Worm (Caenorhabditis elegans) whole organism, L1 larva: Measurements from ENCODE around the gene C25D7.9.

Experiments used
- C16A3.4 ChIP-seq: fragments of 150-350 bp; optimal IDR thresholded peaks from 2 replicates; lab custom pipeline; 2014; ENCODE audit warnings: missing biosample characterization, missing genetic modification characterization
- Y116A8C.19 ChIP-seq: sonication (generic microtip); optimal IDR thresholded peaks from 2 replicates; lab custom pipeline; 2016; ENCODE audit warnings: missing compliant biosample characterization, missing genetic modification characterization, borderline replicate concordance
- aha-1 ChIP-seq: fragments of 150-350 bp; optimal IDR thresholded peaks from 2 replicates; lab custom pipeline; 2014; ENCODE audit warnings: missing biosample characterization, missing genetic modification characterization
- aly-2 ChIP-seq: fragments of 150-350 bp; optimal IDR thresholded peaks from 2 replicates; lab custom pipeline; 2014; ENCODE audit warnings: missing biosample characterization, missing genetic modification characterization
- ceh-82 ChIP-seq, 3 experiments: fragments of 150-350 bp in 1 of 3; sonication (generic microtip) in 2 of 3; optimal IDR thresholded peaks; 2 replicates each; lab custom pipeline; 2014 to 2017; ENCODE audit warnings: missing biosample characterization in 3 of 3, missing genetic modification characterization in 3 of 3
- dpl-1 ChIP-seq, 3 experiments: fragments of 150-350 bp in 2 of 3; sonication (generic microtip) in 1 of 3; optimal IDR thresholded peaks; 2 replicates each; lab custom pipeline; 2014 to 2017; ENCODE audit warnings: missing biosample characterization in 3 of 3, missing genetic modification characterization in 3 of 3, missing genetic modification reagents in 3 of 3
- dsc-1 ChIP-seq: sonication (generic microtip); optimal IDR thresholded peaks from 2 replicates; lab custom pipeline; 2016; ENCODE audit warnings: mild to moderate bottlenecking, missing genetic modification characterization, missing compliant biosample characterization
- efl-1 ChIP-seq, 4 experiments: fragments of 150-350 bp; optimal IDR thresholded peaks in 3 of 4; peaks in 1 of 4; 1 replicate in 1 of 4; 2 replicates in 3 of 4; lab custom pipeline; 2014; ENCODE audit warnings: missing biosample characterization in 2 of 4, missing genetic modification characterization in 2 of 4, missing genetic modification reagents in 2 of 4
- egl-13 ChIP-seq: sonication (generic microtip); optimal IDR thresholded peaks from 2 replicates; lab custom pipeline; 2016; ENCODE audit warnings: missing genotype, missing genetic modification reagents, missing genetic modification characterization, missing compliant biosample characterization
- egl-27 ChIP-seq, 2 experiments: fragments of 150-350 bp in 1 of 2; sonication (generic microtip); optimal IDR thresholded peaks; 3 replicates each; lab custom pipeline; 2017 to 2018; ENCODE audit warnings: missing biosample characterization in 2 of 2, missing genetic modification characterization in 2 of 2, missing genetic modification reagents in 2 of 2
- fkh-10 ChIP-seq: sonication (generic microtip); optimal IDR thresholded peaks from 2 replicates; lab custom pipeline; 2017; ENCODE audit warnings: missing biosample characterization, missing genetic modification reagents, missing genetic modification characterization
- fkh-8 ChIP-seq: sonication (generic microtip); optimal IDR thresholded peaks from 2 replicates; lab custom pipeline; 2016; ENCODE audit warnings: mild to moderate bottlenecking, missing genetic modification characterization, missing compliant biosample characterization
- fos-1 ChIP-seq: fragments of 150-350 bp; optimal IDR thresholded peaks from 2 replicates; lab custom pipeline; 2014; ENCODE audit warnings: missing biosample characterization, missing genetic modification characterization
- grh-1 ChIP-seq: fragments of 200-800 bp; sonication (Bioruptor generic); IDR thresholded peaks from 2 replicates; pipeline ENCODE4 v1.3.6; 2022; ENCODE audit warnings: missing genetic modification reagents, missing genetic modification characterization, missing compliant biosample characterization
- irx-1 ChIP-seq: sonication (generic microtip); optimal IDR thresholded peaks from 2 replicates; lab custom pipeline; 2016; ENCODE audit warnings: missing genetic modification characterization, missing compliant biosample characterization
- isw-1 ChIP-seq: fragments of 200-800 bp; sonication (Bioruptor generic); IDR thresholded peaks from 2 replicates; pipeline ENCODE4 v1.3.6; 2022; ENCODE audit warnings: missing genetic modification characterization, missing compliant biosample characterization
- lin-13 ChIP-seq: fragments of 150-350 bp; optimal IDR thresholded peaks from 2 replicates; lab custom pipeline; 2014; ENCODE audit warnings: missing biosample characterization, missing genetic modification reagents, missing genetic modification characterization
- lin-14 ChIP-seq: fragments of 200-800 bp; sonication (Bioruptor generic); optimal IDR thresholded peaks from 2 replicates; lab custom pipeline; 2018; ENCODE audit warnings: mild to moderate bottlenecking, missing genetic modification characterization, moderate library complexity, missing compliant biosample characterization
- lin-15B ChIP-seq: fragments of 150-350 bp; sonication (generic microtip); optimal IDR thresholded peaks from 3 replicates; lab custom pipeline; 2014; ENCODE audit warnings: missing biosample characterization, missing genetic modification characterization
- lin-35 ChIP-seq, 2 experiments: fragments of 150-350 bp; optimal IDR thresholded peaks; 2 replicates each; lab custom pipeline; 2014; ENCODE audit warnings: missing biosample characterization in 2 of 2, missing genetic modification characterization in 2 of 2, missing genetic modification reagents in 2 of 2
- lin-39 ChIP-seq: fragments of 150-350 bp; optimal IDR thresholded peaks from 2 replicates; lab custom pipeline; 2014; ENCODE audit warnings: missing biosample characterization, missing genetic modification reagents, missing genetic modification characterization
- lsy-2 ChIP-seq, 2 experiments: fragments of 150-350 bp; optimal IDR thresholded peaks; 2 replicates each; lab custom pipeline; 2014; ENCODE audit warnings: missing biosample characterization in 2 of 2, missing genetic modification characterization in 2 of 2
- mdl-1 ChIP-seq, 2 experiments: fragments of 150-350 bp; optimal IDR thresholded peaks; 2 replicates each; lab custom pipeline; 2014 to 2017; ENCODE audit warnings: missing biosample characterization in 2 of 2, missing genetic modification characterization in 2 of 2, inconsistent platforms in 1 of 2
- mep-1 ChIP-seq: fragments of 150-350 bp; optimal IDR thresholded peaks from 2 replicates; lab custom pipeline; 2014; ENCODE audit warnings: missing biosample characterization, missing genetic modification characterization
- nhr-11 ChIP-seq: fragments of 150-350 bp; optimal IDR thresholded peaks from 2 replicates; lab custom pipeline; 2014; ENCODE audit warnings: missing biosample characterization, missing genetic modification characterization
- nhr-12 ChIP-seq: sonication (generic microtip); optimal IDR thresholded peaks from 2 replicates; lab custom pipeline; 2017; ENCODE audit warnings: missing biosample characterization, missing genetic modification characterization
- nhr-19 ChIP-seq: fragments of 200-800 bp; sonication (Bioruptor generic); conservative IDR thresholded peaks from 2 replicates; pipeline ENCODE4 v1.3.6; 2022; ENCODE audit warnings: missing genetic modification characterization, missing compliant biosample characterization
- nhr-20 ChIP-seq: sonication (generic microtip); optimal IDR thresholded peaks from 2 replicates; lab custom pipeline; 2016; ENCODE audit warnings: mild to moderate bottlenecking, missing genetic modification characterization, missing compliant biosample characterization
- nhr-237 ChIP-seq: fragments of 150-350 bp; optimal IDR thresholded peaks from 2 replicates; lab custom pipeline; 2014; ENCODE audit warnings: missing biosample characterization, missing genetic modification characterization
- nhr-47 ChIP-seq: sonication (generic microtip); optimal IDR thresholded peaks from 2 replicates; lab custom pipeline; 2016; ENCODE audit warnings: mild to moderate bottlenecking, missing genetic modification characterization, moderate library complexity, missing compliant biosample characterization
- nhr-71 ChIP-seq: sonication (generic microtip); optimal IDR thresholded peaks from 2 replicates; lab custom pipeline; 2016; ENCODE audit warnings: mild to moderate bottlenecking, missing genetic modification characterization, moderate library complexity, missing compliant biosample characterization
- nhr-85 ChIP-seq: sonication (generic microtip); peaks from one replicate; lab custom pipeline; 2016; ENCODE audit warnings: missing genetic modification characterization, inconsistent platforms, missing compliant biosample characterization
- nhr-90 ChIP-seq: sonication (generic microtip); optimal IDR thresholded peaks from 2 replicates; lab custom pipeline; 2016; ENCODE audit warnings: mild to moderate bottlenecking, missing genetic modification characterization, missing compliant biosample characterization; ENCODE audit not compliant: poor library complexity
- pag-3 ChIP-seq: sonication (generic microtip); optimal IDR thresholded peaks from 2 replicates; lab custom pipeline; 2017; ENCODE audit warnings: missing genetic modification characterization, mild to moderate bottlenecking, missing compliant biosample characterization, antibody characterized with exemption, borderline replicate concordance; ENCODE audit not compliant: insufficient read depth
- pax-3 ChIP-seq: fragments of 200-800 bp; sonication (Bioruptor generic); optimal IDR thresholded peaks from 2 replicates; lab custom pipeline; 2018; ENCODE audit warnings: mild to moderate bottlenecking, missing genetic modification characterization, moderate library complexity, missing compliant biosample characterization
- rnt-1 ChIP-seq: sonication (generic microtip); optimal IDR thresholded peaks from 2 replicates; lab custom pipeline; 2016; ENCODE audit warnings: mild to moderate bottlenecking, missing genetic modification characterization, moderate library complexity, missing compliant biosample characterization
- skn-1 ChIP-seq: fragments of 150-350 bp; optimal IDR thresholded peaks from 2 replicates; lab custom pipeline; 2014; ENCODE audit warnings: missing biosample characterization, missing genetic modification characterization
- snpc-4 ChIP-seq: fragments of 150-350 bp; optimal IDR thresholded peaks from 2 replicates; lab custom pipeline; 2014; ENCODE audit warnings: missing biosample characterization, missing genetic modification characterization
- snu-23 ChIP-seq: sonication (generic microtip); optimal IDR thresholded peaks from 2 replicates; lab custom pipeline; 2016; ENCODE audit warnings: missing genetic modification characterization, missing compliant biosample characterization
- swsn-7 ChIP-seq: sonication (generic microtip); optimal IDR thresholded peaks from 2 replicates; lab custom pipeline; 2016; ENCODE audit warnings: missing genetic modification characterization, missing compliant biosample characterization
- tbx-2 ChIP-seq: sonication (generic microtip); optimal IDR thresholded peaks from 2 replicates; lab custom pipeline; 2016; ENCODE audit warnings: missing genetic modification characterization, missing compliant biosample characterization
- tlp-1 ChIP-seq: fragments of 150-350 bp; optimal IDR thresholded peaks from 2 replicates; lab custom pipeline; 2014; ENCODE audit warnings: missing biosample characterization, missing genetic modification characterization
- unc-130 ChIP-seq: fragments of 150-350 bp; optimal IDR thresholded peaks from 2 replicates; lab custom pipeline; 2017; ENCODE audit warnings: missing biosample characterization, missing genetic modification characterization, inconsistent platforms
- unc-30 ChIP-seq: sonication (generic microtip); optimal IDR thresholded peaks from 2 replicates; lab custom pipeline; 2017; ENCODE audit warnings: missing biosample characterization, missing genetic modification characterization
- unc-62 ChIP-seq: fragments of 150-350 bp; optimal IDR thresholded peaks from 2 replicates; lab custom pipeline; 2014; ENCODE audit warnings: missing biosample characterization, missing genetic modification reagents, missing genetic modification characterization
- unc-86 ChIP-seq: sonication (generic microtip); optimal IDR thresholded peaks from 2 replicates; lab custom pipeline; 2016; ENCODE audit warnings: missing genetic modification characterization, missing compliant biosample characterization
- unc-98 ChIP-seq: fragments of 200-800 bp; sonication (Bioruptor generic); IDR thresholded peaks from 2 replicates; pipeline ENCODE4 v1.3.6; 2022; ENCODE audit warnings: missing genetic modification characterization, missing compliant biosample characterization
- xbp-1 ChIP-seq: sonication (generic microtip); optimal IDR thresholded peaks from 2 replicates; lab custom pipeline; 2016; ENCODE audit warnings: missing genetic modification characterization, missing compliant biosample characterization
- ztf-11 ChIP-seq, 2 experiments: sonication (generic microtip); optimal IDR thresholded peaks; 2 replicates each; lab custom pipeline; 2016 to 2017; ENCODE audit warnings: missing genetic modification characterization in 2 of 2, missing biosample characterization in 1 of 2, missing compliant biosample characterization in 1 of 2

The C25D7.9 gene

DNA sequence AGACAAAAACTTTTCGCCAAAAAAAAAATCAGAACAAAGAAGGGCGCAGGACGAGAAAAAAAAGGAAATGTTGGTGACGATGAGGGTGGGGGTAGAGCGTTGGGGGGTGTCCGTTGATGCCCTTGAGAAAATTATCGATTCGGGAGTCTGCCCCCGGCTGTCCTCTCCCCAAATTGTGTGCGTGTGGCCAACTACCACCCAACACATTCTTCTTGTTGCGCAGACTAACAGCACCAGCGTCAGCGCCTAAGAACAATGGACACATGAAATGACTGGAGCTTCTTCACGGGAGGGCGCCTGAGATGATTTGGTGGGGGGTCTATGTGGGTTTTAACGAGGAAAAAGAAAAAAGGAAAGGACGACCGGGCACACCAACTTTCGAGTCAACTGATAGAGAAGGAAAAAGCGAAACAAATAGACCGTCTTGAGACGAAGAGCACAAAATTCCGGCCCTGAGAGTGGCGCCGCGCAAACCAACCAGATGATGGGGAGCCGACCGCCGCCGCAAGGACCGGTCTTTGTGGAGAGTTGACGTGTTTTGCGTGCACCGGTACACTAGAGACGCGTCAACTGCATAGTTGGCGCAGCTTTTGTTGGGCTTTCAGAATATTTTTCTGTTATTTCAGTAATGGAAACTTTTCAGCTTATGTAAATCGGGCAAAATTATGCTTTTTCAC is at the start of gene C25D7.9:
TSS of gene C25D7.9 (plus strand) at position 68 of the 677 bp plus-strand sequence.
- TF ChIP-seq lsy-2 (tag; optimal IDR thresholded peaks at IDR 0.05; lab: Kevin White, UChicago): peak; percentile 31 to 62
- peak; percentile 34 to 53 for TF ChIP-seq efl-1 (optimal IDR thresholded peaks at IDR 0.05; lab: Kevin White, UChicago)
- peak; percentile 37 to 89 for TF ChIP-seq efl-1 (GFP tag; optimal IDR thresholded peaks at IDR 0.05 in 1 of 2; lab: Kevin White, UChicago)
- peak; percentile 48 for TF ChIP-seq nhr-71 (tag; lab: Kevin White, UChicago)
- TF ChIP-seq mep-1 (tag; lab: Kevin White, UChicago): peak; percentile 18
- peak; percentile 19 for TF ChIP-seq swsn-7 (tag; lab: Kevin White, UChicago)
- peak; percentile 24; the same call in 1 of the 2 replicates for TF ChIP-seq nhr-19
- TF ChIP-seq skn-1 (tag; lab: Kevin White, UChicago): peak; percentile 17
- TF ChIP-seq grh-1 (GFP tag; lab: Robert Waterston, UW): peak; percentile 51
- TF ChIP-seq lin-13 (GFP tag; lab: Kevin White, UChicago): peak; percentile 32
- peak; percentile 28 for TF ChIP-seq xbp-1 (tag; lab: Kevin White, UChicago)
- peak; percentile 72 for TF ChIP-seq rnt-1 (tag; lab: Kevin White, UChicago)
- no peak for TF ChIP-seq unc-98 (GFP tag; lab: Robert Waterston, UW)
- TF ChIP-seq egl-27 (tag; optimal IDR thresholded peaks at IDR 0.05; lab: Kevin White, UChicago): no peak
- TF ChIP-seq pax-3: peak; percentile 9
- no peak for TF ChIP-seq unc-62 (GFP tag; lab: Kevin White, UChicago)
- peak; percentile 15 for TF ChIP-seq tbx-2 (tag; lab: Kevin White, UChicago)
- no peak for TF ChIP-seq nhr-12 (tag; lab: Kevin White, UChicago)
- peak; percentile 4 for TF ChIP-seq unc-86
- peak; percentile 47 to 53 for TF ChIP-seq lin-35 (GFP tag; optimal IDR thresholded peaks at IDR 0.05; lab: Kevin White, UChicago)
- TF ChIP-seq ceh-82 (tag; optimal IDR thresholded peaks at IDR 0.05; lab: Kevin White, UChicago): peak in 1 of 3 experiments; percentile 32
- TF ChIP-seq pag-3 (tag; lab: Kevin White, UChicago): no peak
- TF ChIP-seq unc-30: no peak
- peak; percentile 70 for TF ChIP-seq nhr-85 (tag; lab: Kevin White, UChicago)
- peak; percentile 25 for TF ChIP-seq C16A3.4
- TF ChIP-seq nhr-47 (tag; lab: Kevin White, UChicago): no peak
- TF ChIP-seq isw-1: 0 out of 2 replicates have a peak, but pooled peaks have one; percentile 2
- TF ChIP-seq lin-15B (tag; lab: Kevin White, UChicago): no peak
- TF ChIP-seq nhr-20 (tag; lab: Kevin White, UChicago): peak; percentile 31
- peak; percentile 17 to 52 (median 45) for TF ChIP-seq dpl-1 (GFP tag; optimal IDR thresholded peaks at IDR 0.05; lab: Kevin White, UChicago)
- TF ChIP-seq dsc-1: peak; percentile 2
- peak; percentile 46 for TF ChIP-seq snu-23 (GFP tag; lab: Kevin White, UChicago)
- TF ChIP-seq lin-14 (GFP tag; lab: Kevin White, UChicago): peak; percentile 55
- TF ChIP-seq fkh-8: peak; percentile 35

DNA sequence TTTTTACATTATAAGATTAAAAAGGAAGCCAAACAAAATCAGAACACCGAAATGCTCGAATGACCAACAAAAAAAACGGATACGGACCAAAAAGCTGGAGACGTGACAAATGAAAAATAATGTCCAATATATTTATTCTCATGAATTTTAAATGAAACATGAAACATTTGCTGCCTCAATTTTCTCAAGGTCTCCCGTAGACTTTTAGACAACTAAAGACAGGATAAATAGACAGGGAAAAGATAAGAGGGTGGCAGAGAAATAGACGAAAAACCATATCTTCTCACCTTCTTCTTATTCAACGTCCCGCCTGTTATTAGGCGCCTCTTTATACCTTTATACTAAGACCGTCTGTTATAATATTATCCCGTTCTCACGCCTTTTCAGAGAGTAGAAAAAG is 49.1 kb upstream of the C25D7.9 start:
- TF ChIP-seq unc-98 (GFP tag; lab: Robert Waterston, UW) (no peak), fkh-10 (GFP tag; lab: Kevin White, UChicago) (no peak), unc-30 (no peak), nhr-19 (no peak), lin-15B (tag; lab: Kevin White, UChicago) (no peak), lin-35 (GFP tag; optimal IDR thresholded peaks at IDR 0.05; lab: Kevin White, UChicago) (peak in 1 of 2 experiments; percentile 1), ztf-11 (tag; optimal IDR thresholded peaks at IDR 0.05; lab: Kevin White, UChicago) (no peak), egl-13 (no peak), lin-39 (tag; lab: Kevin White, UChicago) (no peak), mdl-1 (tag; optimal IDR thresholded peaks at IDR 0.05; lab: Kevin White, UChicago) (no peak), aly-2 (tag; lab: Kevin White, UChicago) (no peak), unc-62 (GFP tag; lab: Kevin White, UChicago) (no peak), Y116A8C.19 (tag; lab: Kevin White, UChicago) (no peak), aha-1 (tag; lab: Kevin White, UChicago) (no peak), nhr-90 (peak; percentile 4), snpc-4 (no peak), egl-27 (tag; optimal IDR thresholded peaks at IDR 0.05; lab: Kevin White, UChicago) (no peak), fos-1 (tag; lab: Kevin White, UChicago) (no peak), pag-3 (tag; lab: Kevin White, UChicago) (no peak), ceh-82 (tag; optimal IDR thresholded peaks at IDR 0.05; lab: Kevin White, UChicago) (no peak), irx-1 (tag; lab: Kevin White, UChicago) (no peak), tlp-1 (no peak), nhr-11 (tag; lab: Kevin White, UChicago) (no peak), nhr-237 (no peak), unc-130 (tag; lab: Kevin White, UChicago) (no peak)
